Worm (Caenorhabditis elegans) whole organism, L3 larva: ENCODE results near the gene cki-2.
A peak's percentile ranks its signal among the peaks of the same experiment; 100 is the strongest.

Experiments used
- aly-2 ChIP-seq: fragments of 150-350 bp; optimal IDR thresholded peaks from 2 replicates; lab custom pipeline; 2014; ENCODE audit warnings: missing biosample characterization, missing genetic modification characterization
- ceh-16 ChIP-seq: sonication (generic microtip); optimal IDR thresholded peaks from 2 replicates; lab custom pipeline; 2017; ENCODE audit warnings: missing biosample characterization, missing genetic modification characterization
- ceh-28 ChIP-seq: fragments of 150-350 bp; optimal IDR thresholded peaks from 2 replicates; lab custom pipeline; 2014; ENCODE audit warnings: missing biosample characterization, missing genetic modification reagents, missing genetic modification characterization
- daf-12 ChIP-seq: fragments of 150-350 bp; optimal IDR thresholded peaks from 2 replicates; lab custom pipeline; 2014; ENCODE audit warnings: missing biosample characterization, missing genetic modification reagents, missing genetic modification characterization
- hmg-11 ChIP-seq: sonication (generic microtip); optimal IDR thresholded peaks from 2 replicates; lab custom pipeline; 2016; ENCODE audit warnings: missing genetic modification characterization, missing compliant biosample characterization
- lin-15B ChIP-seq: fragments of 150-350 bp; optimal IDR thresholded peaks from 2 replicates; lab custom pipeline; 2014; ENCODE audit warnings: missing biosample characterization, missing genetic modification characterization
- nfya-1 ChIP-seq: sonication (generic microtip); optimal IDR thresholded peaks from 2 replicates; lab custom pipeline; 2017; ENCODE audit warnings: missing genetic modification characterization, mild to moderate bottlenecking, missing compliant biosample characterization, antibody characterized with exemption, moderate library complexity; ENCODE audit not compliant: insufficient read depth
- nhr-11 ChIP-seq: fragments of 150-350 bp; optimal IDR thresholded peaks from 2 replicates; lab custom pipeline; 2014; ENCODE audit warnings: missing biosample characterization, missing genetic modification characterization
- nhr-12 ChIP-seq: fragments of 150-350 bp; optimal IDR thresholded peaks from 2 replicates; lab custom pipeline; 2014; ENCODE audit warnings: missing biosample characterization, missing genetic modification characterization
- nhr-67 ChIP-seq: fragments of 150-350 bp; optimal IDR thresholded peaks from 2 replicates; lab custom pipeline; 2014; ENCODE audit warnings: missing biosample characterization, missing genetic modification characterization
- nhr-77 ChIP-seq: fragments of 150-350 bp; optimal IDR thresholded peaks from 2 replicates; lab custom pipeline; 2014; ENCODE audit warnings: missing biosample characterization, missing genetic modification characterization
- pha-4 ChIP-seq: fragments of 150-350 bp; optimal IDR thresholded peaks from 2 replicates; lab custom pipeline; 2014; ENCODE audit warnings: missing biosample characterization, missing genetic modification reagents, missing genetic modification characterization
- pqm-1 ChIP-seq: fragments of 150-350 bp; optimal IDR thresholded peaks from 2 replicates; lab custom pipeline; 2017; ENCODE audit warnings: missing biosample characterization, missing genetic modification characterization, inconsistent platforms
- snpc-4 ChIP-seq: fragments of 150-350 bp; optimal IDR thresholded peaks from 2 replicates; lab custom pipeline; 2014; ENCODE audit warnings: missing biosample characterization, missing genetic modification characterization

cki-2 gene

DNA sequence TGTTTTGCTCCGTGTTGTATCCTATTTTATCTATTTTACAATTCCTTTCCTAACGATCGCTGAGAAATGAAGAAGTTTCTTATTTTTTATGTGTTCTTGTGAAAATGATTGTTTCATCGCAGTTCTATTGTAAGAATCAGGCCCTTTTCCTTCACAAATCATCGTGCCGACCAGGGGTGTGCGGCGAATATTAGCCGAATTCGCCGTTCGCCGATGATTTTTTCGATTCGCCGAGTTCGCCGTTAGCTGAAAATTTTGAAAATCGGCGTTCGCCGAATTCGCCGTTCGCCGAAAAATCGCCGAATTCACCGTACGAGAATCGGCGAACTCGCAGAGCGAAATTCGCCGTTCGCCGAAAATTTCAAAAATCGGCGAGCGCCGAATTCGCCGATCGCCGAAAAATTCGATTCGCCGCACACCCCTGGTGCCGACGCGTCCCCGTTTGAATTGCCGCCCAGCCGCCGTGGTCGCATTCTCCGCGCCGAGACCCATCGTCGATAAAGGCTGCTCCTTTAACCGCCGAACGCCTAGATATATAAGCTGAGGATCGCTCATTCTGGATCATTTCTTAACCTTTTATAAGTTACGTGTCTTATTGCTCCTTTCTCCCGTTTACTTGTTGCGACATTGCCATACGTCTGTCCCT, 47.3 kb downstream of the cki-2 start:
- TF ChIP-seq lin-15B (peak; percentile 48), nhr-67 (tag; lab: Kevin White, UChicago) (no peak), ceh-28 (no peak)

DNA sequence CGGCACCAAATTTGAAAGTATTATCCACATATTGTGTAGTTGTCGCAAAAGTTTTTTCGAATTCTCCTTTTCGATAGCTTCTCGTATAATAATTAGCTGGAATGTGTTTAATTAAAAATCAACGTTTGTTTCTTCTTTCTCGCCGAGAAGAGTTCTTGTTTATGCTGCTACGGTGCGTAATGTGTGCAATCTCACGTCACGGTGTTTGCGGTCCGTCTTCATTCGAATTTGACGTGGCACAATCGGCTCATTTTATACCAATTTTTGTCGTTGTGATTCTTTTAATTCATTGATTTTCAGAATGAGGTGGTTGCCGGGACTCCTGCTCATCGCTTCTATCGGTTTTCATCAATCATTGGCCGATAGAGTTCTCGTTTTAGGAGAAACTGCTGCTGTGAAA, 47.9 kb downstream of the cki-2 start, which contains the start of gene ostb-1:
TSS of gene ostb-1 (plus strand) at position 301 of the 400 bp plus-strand sequence.
- TF ChIP-seq nhr-11 (tag; lab: Kevin White, UChicago) = no peak
- TF ChIP-seq nfya-1 (tag; lab: Kevin White, UChicago) = peak; percentile 81
- TF ChIP-seq pha-4 = peak; percentile 56

ce11 chrII:7864892-7865291, 48.6 kb downstream of the cki-2 start:
- no peak for TF ChIP-seq snpc-4 (tag; lab: Kevin White, UChicago)

ce11 chrII:7866081-7866480, 49.8 kb downstream of the cki-2 start:
- TF ChIP-seq aly-2 (tag; lab: Kevin White, UChicago) (no peak), nhr-77 (no peak), pha-4 (no peak), daf-12 (tag; lab: Kevin White, UChicago) (no peak), hmg-11 (tag; lab: Kevin White, UChicago) (no peak), pqm-1 (no peak), ceh-16 (tag; lab: Kevin White, UChicago) (no peak), nhr-12 (tag; lab: Kevin White, UChicago) (no peak)
